Worm (Caenorhabditis elegans): ENCODE results near the gene Y73F4A.2.

- TF ChIP-seq ztf-29 (GFP tag; IDR thresholded peaks at IDR 0.05) (no peak), ztf-23 (GFP tag; IDR thresholded peaks at IDR 0.05) (no peak), tab-1 (GFP tag; IDR thresholded peaks at IDR 0.05) (no peak)
Observed at ce11 chrIV:9051036-9051435, 7.9 kb upstream of the Y73F4A.2 start.

Data from whole organism, midembryonic.